Fruit fly (Drosophila melanogaster): Measurements from ENCODE around the gene CG32266.

The CG32266 gene

DNA sequence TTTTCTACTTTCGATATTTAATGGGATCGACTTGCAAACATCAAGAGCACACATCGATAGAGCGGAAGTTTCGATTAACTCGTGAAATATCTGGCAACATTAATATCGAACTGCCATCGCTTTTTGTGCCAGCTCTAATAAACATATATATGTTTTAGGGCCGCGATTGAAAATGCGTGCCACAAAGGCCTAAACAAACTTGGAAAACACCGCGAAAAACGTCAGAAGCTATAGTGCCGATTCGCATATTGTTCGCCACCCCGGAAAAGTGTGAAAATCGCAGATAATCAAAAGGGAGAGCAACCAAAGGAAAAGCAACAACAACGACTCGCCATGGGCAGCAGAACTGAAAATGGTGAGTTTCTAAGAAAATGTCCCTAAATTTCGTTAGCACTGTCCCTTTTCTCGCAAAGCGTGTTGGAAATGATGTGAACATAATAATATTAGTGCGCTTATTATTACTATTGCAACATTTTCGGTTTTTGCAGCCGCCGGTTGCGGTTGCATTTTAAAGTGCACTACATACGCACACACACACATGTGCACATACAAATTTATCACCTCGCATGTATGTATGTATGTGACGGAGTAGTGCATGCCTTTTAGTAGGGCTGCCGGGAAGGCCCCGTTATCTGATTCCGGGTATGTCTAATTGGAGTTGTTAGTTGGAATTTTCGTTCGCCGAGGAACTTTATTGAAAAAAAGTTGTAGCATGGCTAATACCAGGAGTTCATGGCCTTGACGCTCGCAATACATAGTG is 28.1 kb downstream of the CG32266 start, which contains the start of gene enc (continued):
- TF ChIP-seq tx (GFP tag; optimal IDR thresholded peaks at IDR 0.05) = no peak
- peak; percentile 29; the same call in 1 of the 3 replicates for TF ChIP-seq CG34422 (GFP tag; IDR thresholded peaks at IDR 0.05)
- TF ChIP-seq Hsf (GFP tag; optimal IDR thresholded peaks at IDR 0.05) = peak; percentile 8
- TF ChIP-seq Pdp1 (GFP tag; optimal IDR thresholded peaks at IDR 0.05) = peak in 1 of 2 experiments; percentile 40
- TF ChIP-seq CG8944 (GFP tag; optimal IDR thresholded peaks at IDR 0.05) = no peak
- no peak for TF ChIP-seq Meics (GFP tag; optimal IDR thresholded peaks at IDR 0.05)
- TF ChIP-seq stwl (tag; optimal IDR thresholded peaks at IDR 0.05) = peak; percentile 92
- no peak for TF ChIP-seq otp (GFP tag; IDR thresholded peaks at IDR 0.05)
- peak; percentile 95 for TF ChIP-seq unc-4 (GFP tag; IDR thresholded peaks at IDR 0.05; ENCODE audit: partially characterized antibody)
- TF ChIP-seq Doc3 (GFP tag; IDR thresholded peaks at IDR 0.05; ENCODE audit: partially characterized antibody) = peak; percentile 90
- TF ChIP-seq Lhr (GFP tag; optimal IDR thresholded peaks at IDR 0.05) = peak; percentile 20
- TF ChIP-seq CkIIα-i1 (GFP tag; IDR thresholded peaks at IDR 0.05) = no peak
- peak; percentile 42 for TF ChIP-seq CTCF (GFP tag; optimal IDR thresholded peaks at IDR 0.05)
- no peak for TF ChIP-seq luna (GFP tag; optimal IDR thresholded peaks at IDR 0.05)
- peak; percentile 23 for TF ChIP-seq mam (GFP tag; optimal IDR thresholded peaks at IDR 0.05)
- peak; percentile 94 for TF ChIP-seq Scr (GFP tag; IDR thresholded peaks at IDR 0.05; ENCODE audit: partially characterized antibody)
- TF ChIP-seq jigr1 (GFP tag; IDR thresholded peaks at IDR 0.05) = peak; percentile 31; the same call in 1 of the 3 replicates
- TF ChIP-seq al (GFP tag; IDR thresholded peaks at IDR 0.05) = no peak
- TF ChIP-seq chm (GFP tag; IDR thresholded peaks at IDR 0.05) = peak; percentile 33; the same call in 1 of the 2 replicates
- TF ChIP-seq hbn (GFP tag; IDR thresholded peaks at IDR 0.05; ENCODE audit: partially characterized antibody) = peak; percentile 94
- TF ChIP-seq fd64A (GFP tag; optimal IDR thresholded peaks at IDR 0.05) = no peak
- no peak for TF ChIP-seq dimm (GFP tag; IDR thresholded peaks at IDR 0.05)
- no peak for TF ChIP-seq CG2678 (tag; optimal IDR thresholded peaks at IDR 0.05)
- peak; percentile 91 for TF ChIP-seq Dll (GFP tag; IDR thresholded peaks at IDR 0.05; ENCODE audit: partially characterized antibody)
- TF ChIP-seq CG12769 (tag; optimal IDR thresholded peaks at IDR 0.05) = no peak
- TF ChIP-seq sna (GFP tag; IDR thresholded peaks at IDR 0.05; ENCODE audit: partially characterized antibody) = peak; percentile 93
- TF ChIP-seq CG1233 (GFP tag; optimal IDR thresholded peaks at IDR 0.05) = peak; percentile 35
- no peak for TF ChIP-seq hth (optimal IDR thresholded peaks at IDR 0.05)
- TF ChIP-seq Dp (GFP tag; optimal IDR thresholded peaks at IDR 0.05) = peak; percentile 54
- no peak for TF ChIP-seq CG11456 (GFP tag; IDR thresholded peaks at IDR 0.05)
- TF ChIP-seq ken (GFP tag; IDR thresholded peaks at IDR 0.05) = no peak
- 0 out of 3 replicates have a peak, but pooled peaks have one; percentile 30 for TF ChIP-seq Dbx (GFP tag; IDR thresholded peaks at IDR 0.05)
- no peak for TF ChIP-seq CG17359 (tag; optimal IDR thresholded peaks at IDR 0.05)
- TF ChIP-seq row (GFP tag; IDR thresholded peaks at IDR 0.05) = peak; percentile 60
- no peak for TF ChIP-seq CG6813 (GFP tag; optimal IDR thresholded peaks at IDR 0.05)
- TF ChIP-seq Ptx1 (GFP tag; IDR thresholded peaks at IDR 0.05) = no peak
- no peak for TF ChIP-seq gce (GFP tag; IDR thresholded peaks at IDR 0.05)
- no peak for TF ChIP-seq CG17328 (GFP tag; IDR thresholded peaks at IDR 0.05)
- no peak for TF ChIP-seq lmd (GFP tag; IDR thresholded peaks at IDR 0.05)
- 0 out of 3 replicates have a peak, but pooled peaks have one; percentile 14 for TF ChIP-seq CG2199 (GFP tag; IDR thresholded peaks at IDR 0.05)
- TF ChIP-seq da (GFP tag; optimal IDR thresholded peaks at IDR 0.05) = no peak
- peak; percentile 96 for TF ChIP-seq zen2 (GFP tag; IDR thresholded peaks at IDR 0.05; ENCODE audit: partially characterized antibody)
- TF ChIP-seq CG33557 (GFP tag; optimal IDR thresholded peaks at IDR 0.05) = no peak
- no peak for TF ChIP-seq ase (GFP tag; IDR thresholded peaks at IDR 0.05)
- no peak for TF ChIP-seq CG7928 (GFP tag; optimal IDR thresholded peaks at IDR 0.05)
- TF ChIP-seq Hr39 (optimal IDR thresholded peaks at IDR 0.05) = no peak
- TF ChIP-seq Oli (tag; optimal IDR thresholded peaks at IDR 0.05) = no peak
- TF ChIP-seq Sry-β (GFP tag; optimal IDR thresholded peaks at IDR 0.05) = no peak
- TF ChIP-seq CG13424 (tag; optimal IDR thresholded peaks at IDR 0.05) = peak; percentile 9
- TF ChIP-seq Kr (GFP tag; optimal IDR thresholded peaks at IDR 0.05) = no peak

Data from whole organism, embryonic.